Worm (Caenorhabditis elegans) whole organism, L4 larva: Measurements from ENCODE around the gene F44E5.5.

Experiments used
- F10B5.3 ChIP-seq: sonication (generic microtip); optimal IDR thresholded peaks from 2 replicates; lab custom pipeline; 2016; ENCODE audit warnings: mild to moderate bottlenecking, missing genetic modification characterization, missing compliant biosample characterization
- F26F4.8 ChIP-seq: fragments of 200-800 bp; sonication (Bioruptor generic); conservative IDR thresholded peaks from 2 replicates; pipeline ENCODE4 v1.3.6; 2022; ENCODE audit warnings: missing genetic modification characterization, missing compliant biosample characterization
- R02D3.7 ChIP-seq: fragments of 150-350 bp; sonication (generic microtip); optimal IDR thresholded peaks from 3 replicates; lab custom pipeline; 2014; ENCODE audit warnings: missing biosample characterization, missing genetic modification characterization
- T20F7.1 ChIP-seq: fragments of 200-800 bp; sonication (Bioruptor generic); optimal IDR thresholded peaks from 2 replicates; lab custom pipeline; 2018; ENCODE audit warnings: mild to moderate bottlenecking, missing genetic modification characterization, missing compliant biosample characterization
- ZK337.2 ChIP-seq: fragments of 200-800 bp; sonication (Bioruptor generic); IDR thresholded peaks from 2 replicates; pipeline ENCODE4 v1.3.6; 2022; ENCODE audit warnings: missing genetic modification reagents, missing genetic modification characterization, missing compliant biosample characterization
- aha-1 ChIP-seq: fragments of 150-350 bp; peaks from one replicate; lab custom pipeline; 2014; ENCODE audit warnings: missing biosample characterization, missing genetic modification characterization
- ceh-28 ChIP-seq: fragments of 150-350 bp; optimal IDR thresholded peaks from 2 replicates; lab custom pipeline; 2014; ENCODE audit warnings: missing biosample characterization, missing genetic modification reagents, missing genetic modification characterization
- ceh-62 ChIP-seq: sonication (generic microtip); optimal IDR thresholded peaks from 2 replicates; lab custom pipeline; 2017; ENCODE audit warnings: missing biosample characterization, missing genetic modification characterization
- ceh-82 ChIP-seq: sonication (generic microtip); optimal IDR thresholded peaks from 2 replicates; lab custom pipeline; 2017; ENCODE audit warnings: missing biosample characterization, missing genetic modification characterization
- cey-2 ChIP-seq: sonication (generic microtip); optimal IDR thresholded peaks from 3 replicates; lab custom pipeline; 2017; ENCODE audit warnings: missing genetic modification characterization, mild to moderate bottlenecking, missing compliant biosample characterization, antibody characterized with exemption, borderline replicate concordance; ENCODE audit not compliant: insufficient read depth
- daf-16 ChIP-seq, 3 experiments: sonication (generic microtip); optimal IDR thresholded peaks; 2 replicates each; lab custom pipeline; 2016 to 2017; ENCODE audit warnings: missing genetic modification characterization in 3 of 3, missing genetic modification reagents in 3 of 3, mild to moderate bottlenecking in 2 of 3, missing compliant biosample characterization in 2 of 3, missing biosample characterization in 1 of 3, moderate library complexity in 1 of 3
- dmd-6 ChIP-seq: fragments of 200-800 bp; sonication (Bioruptor generic); IDR thresholded peaks from 2 replicates; pipeline ENCODE4 v1.3.6; 2022; ENCODE audit warnings: missing genetic modification reagents, missing genetic modification characterization, missing compliant biosample characterization
- dmd-9 ChIP-seq: fragments of 200-800 bp; sonication (Bioruptor generic); IDR thresholded peaks from 2 replicates; pipeline ENCODE4 v1.3.6; 2022; ENCODE audit warnings: missing genetic modification reagents, missing genetic modification characterization, missing compliant biosample characterization
- duxl-1 ChIP-seq: sonication (generic microtip); optimal IDR thresholded peaks from 2 replicates; lab custom pipeline; 2016; ENCODE audit warnings: mild to moderate bottlenecking, missing genetic modification characterization, moderate library complexity, missing compliant biosample characterization; ENCODE audit not compliant: poor library complexity
- dve-1 ChIP-seq: sonication (generic microtip); optimal IDR thresholded peaks from 2 replicates; lab custom pipeline; 2017; ENCODE audit warnings: antibody characterized with exemption, mild to moderate bottlenecking, missing genetic modification characterization, missing compliant biosample characterization; ENCODE audit not compliant: insufficient read depth
- egl-27 ChIP-seq: sonication (generic microtip); optimal IDR thresholded peaks from 3 replicates; lab custom pipeline; 2017; ENCODE audit warnings: missing biosample characterization, missing genetic modification reagents, missing genetic modification characterization
- fos-1 ChIP-seq: fragments of 150-350 bp; optimal IDR thresholded peaks from 2 replicates; lab custom pipeline; 2014; ENCODE audit warnings: missing biosample characterization, missing genetic modification characterization
- gei-8 ChIP-seq: fragments of 200-800 bp; sonication (Bioruptor generic); optimal IDR thresholded peaks from 2 replicates; lab custom pipeline; 2018; ENCODE audit warnings: mild to moderate bottlenecking, missing genetic modification characterization, missing compliant biosample characterization
- hlh-11 ChIP-seq: fragments of 200-800 bp; sonication (Bioruptor generic); optimal IDR thresholded peaks from 2 replicates; lab custom pipeline; 2018; ENCODE audit warnings: mild to moderate bottlenecking, missing genetic modification characterization, missing compliant biosample characterization
- lin-1 ChIP-seq: fragments of 200-800 bp; sonication (Bioruptor generic); IDR thresholded peaks from 2 replicates; pipeline ENCODE4 v1.3.6; 2022; ENCODE audit warnings: missing genetic modification reagents, missing genetic modification characterization, missing compliant biosample characterization
- lir-3 ChIP-seq: sonication (generic microtip); optimal IDR thresholded peaks from 2 replicates; lab custom pipeline; 2016; ENCODE audit warnings: mild to moderate bottlenecking, missing genetic modification characterization, missing compliant biosample characterization
- madf-5 ChIP-seq, 2 experiments: fragments of 200-800 bp; sonication (Bioruptor generic); IDR thresholded peaks; 2 replicates each; pipeline ENCODE4 v1.3.6; 2022; ENCODE audit warnings: missing compliant biosample characterization in 2 of 2, missing genetic modification characterization in 2 of 2
- madf-9 ChIP-seq: fragments of 200-800 bp; sonication (Bioruptor generic); conservative IDR thresholded peaks from 2 replicates; pipeline ENCODE4 v1.3.6; 2022; ENCODE audit warnings: missing genetic modification reagents, missing genetic modification characterization, missing compliant biosample characterization
- mep-1 ChIP-seq: fragments of 150-350 bp; sonication (generic microtip); optimal IDR thresholded peaks from 3 replicates; lab custom pipeline; 2014; ENCODE audit warnings: missing biosample characterization, missing genetic modification characterization
- mes-2 ChIP-seq: sonication (generic microtip); optimal IDR thresholded peaks from 2 replicates; lab custom pipeline; 2016; ENCODE audit warnings: missing genotype, mild to moderate bottlenecking, missing genetic modification characterization, missing compliant biosample characterization; ENCODE audit not compliant: poor library complexity, severe bottlenecking
- mxl-2 ChIP-seq: fragments of 200-800 bp; sonication (Bioruptor generic); conservative IDR thresholded peaks from 2 replicates; pipeline ENCODE4 v1.3.6; 2022; ENCODE audit warnings: missing genetic modification reagents, missing genetic modification characterization, missing compliant biosample characterization
- nhr-102 ChIP-seq: sonication (generic microtip); optimal IDR thresholded peaks from 2 replicates; lab custom pipeline; 2016; ENCODE audit warnings: mild to moderate bottlenecking, missing genetic modification characterization, moderate library complexity, missing compliant biosample characterization
- nhr-11 ChIP-seq: fragments of 150-350 bp; optimal IDR thresholded peaks from 2 replicates; lab custom pipeline; 2014; ENCODE audit warnings: missing biosample characterization, missing genetic modification characterization
- nhr-111 ChIP-seq: fragments of 200-800 bp; sonication (Bioruptor generic); optimal IDR thresholded peaks from 2 replicates; lab custom pipeline; 2018; ENCODE audit warnings: mild to moderate bottlenecking, missing genetic modification characterization, missing compliant biosample characterization
- nhr-237 ChIP-seq: sonication (generic microtip); optimal IDR thresholded peaks from 2 replicates; lab custom pipeline; 2017; ENCODE audit warnings: missing biosample characterization, missing genetic modification characterization
- nhr-28 ChIP-seq: fragments of 150-350 bp; optimal IDR thresholded peaks from 2 replicates; lab custom pipeline; 2014; ENCODE audit warnings: missing biosample characterization, missing genetic modification characterization
- nhr-41 ChIP-seq: fragments of 200-800 bp; sonication (Bioruptor generic); IDR thresholded peaks from 2 replicates; pipeline ENCODE4 v1.3.6; 2022; ENCODE audit warnings: missing genetic modification reagents, missing genetic modification characterization, missing compliant biosample characterization
- sdz-12 ChIP-seq: fragments of 200-800 bp; sonication (Bioruptor generic); optimal IDR thresholded peaks from 2 replicates; lab custom pipeline; 2018; ENCODE audit warnings: mild to moderate bottlenecking, missing genetic modification characterization, missing compliant biosample characterization
- set-16 ChIP-seq: fragments of 200-800 bp; sonication (Bioruptor generic); IDR thresholded peaks from 2 replicates; pipeline ENCODE4 v1.3.6; 2022; ENCODE audit warnings: missing genetic modification reagents, missing genetic modification characterization, missing compliant biosample characterization
- skn-1 ChIP-seq: fragments of 150-350 bp; optimal IDR thresholded peaks from 2 replicates; lab custom pipeline; 2014; ENCODE audit warnings: missing biosample characterization, missing genetic modification characterization
- snpc-1.2 ChIP-seq: fragments of 200-800 bp; sonication (Bioruptor generic); IDR thresholded peaks from 2 replicates; pipeline ENCODE4 v1.3.6; 2022; ENCODE audit warnings: missing genetic modification reagents, missing genetic modification characterization, missing compliant biosample characterization
- spr-1 ChIP-seq: sonication (generic microtip); optimal IDR thresholded peaks from 2 replicates; lab custom pipeline; 2016; ENCODE audit warnings: mild to moderate bottlenecking, missing genetic modification characterization, missing compliant biosample characterization
- tag-97 ChIP-seq: fragments of 200-800 bp; sonication (Bioruptor generic); IDR thresholded peaks from 2 replicates; pipeline ENCODE4 v1.3.6; 2022; ENCODE audit warnings: missing genetic modification characterization, missing compliant biosample characterization
- unc-130 ChIP-seq: sonication (generic microtip); optimal IDR thresholded peaks from 2 replicates; lab custom pipeline; 2016; ENCODE audit warnings: missing genetic modification reagents, missing genetic modification characterization, missing compliant biosample characterization
- unc-39 ChIP-seq: sonication (generic microtip); optimal IDR thresholded peaks from 2 replicates; lab custom pipeline; 2017; ENCODE audit warnings: missing biosample characterization, missing genetic modification characterization
- unc-62 ChIP-seq, 3 experiments: fragments of 150-350 bp in 1 of 3; sonication (generic microtip); optimal IDR thresholded peaks in 2 of 3; peaks in 1 of 3; 1 replicate in 1 of 3; 2 replicates in 2 of 3; lab custom pipeline; 2014 to 2017; ENCODE audit warnings: missing biosample characterization in 3 of 3, missing genetic modification characterization in 3 of 3, missing genetic modification reagents in 3 of 3, missing genotype in 1 of 3
- vab-7 ChIP-seq: fragments of 200-800 bp; sonication (Bioruptor generic); IDR thresholded peaks from 2 replicates; pipeline ENCODE4 v1.3.6; 2022; ENCODE audit warnings: missing genetic modification reagents, missing genetic modification characterization, missing compliant biosample characterization
- zfp-3 ChIP-seq: fragments of 200-800 bp; sonication (Bioruptor generic); conservative IDR thresholded peaks from 2 replicates; pipeline ENCODE4 v1.3.6; 2022; ENCODE audit warnings: missing genetic modification reagents, missing genetic modification characterization, missing compliant biosample characterization
- zip-11 ChIP-seq: fragments of 200-800 bp; sonication (Bioruptor generic); IDR thresholded peaks from 2 replicates; pipeline ENCODE4 v1.3.6; 2022; ENCODE audit warnings: missing genetic modification characterization, missing compliant biosample characterization
- zip-2 ChIP-seq: fragments of 150-350 bp; optimal IDR thresholded peaks from 2 replicates; lab custom pipeline; 2014; ENCODE audit warnings: missing biosample characterization, missing genetic modification characterization
- ztf-11 ChIP-seq: fragments of 150-350 bp; optimal IDR thresholded peaks from 2 replicates; lab custom pipeline; 2014; ENCODE audit warnings: missing biosample characterization, missing genetic modification characterization
- ztf-7 ChIP-seq: fragments of 150-350 bp; optimal IDR thresholded peaks from 2 replicates; lab custom pipeline; 2014; ENCODE audit warnings: missing biosample characterization, missing genetic modification characterization

Gene F44E5.5

DNA sequence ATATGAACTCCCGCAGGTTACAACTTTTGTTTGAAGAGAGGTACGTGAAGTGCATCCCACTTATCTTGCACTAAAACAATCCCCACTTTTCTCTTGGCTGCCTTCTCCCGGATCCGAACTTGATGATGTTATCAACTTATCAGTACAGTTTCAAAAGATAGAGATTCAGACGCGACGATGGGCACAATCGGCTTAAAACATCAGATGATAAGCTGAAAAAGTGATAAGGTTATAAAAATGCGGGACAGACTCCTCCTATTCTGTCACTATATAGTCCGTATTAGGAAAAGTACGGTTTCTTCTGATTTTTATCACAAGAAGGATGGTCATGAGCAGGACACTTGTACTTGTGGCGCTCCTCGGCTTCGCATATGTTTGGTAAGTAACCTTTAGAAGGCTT lies 20.3 kb upstream of the F44E5.5 start, which contains the start of gene ctsa-1.2 (continued):
- TF ChIP-seq F26F4.8 (GFP tag; lab: Robert Waterston, UW) (no peak), ceh-62 (tag; lab: Kevin White, UChicago) (no peak), lir-3 (tag; lab: Kevin White, UChicago) (no peak), F10B5.3 (no peak), dmd-6 (GFP tag; lab: Robert Waterston, UW) (peak; percentile 78), unc-39 (tag; lab: Kevin White, UChicago) (no peak), zfp-3 (no peak), unc-130 (GFP tag; lab: Kevin White, UChicago) (no peak), fos-1 (tag; lab: Kevin White, UChicago) (no peak), dmd-9 (GFP tag; lab: Robert Waterston, UW) (no peak), gei-8 (GFP tag; lab: Kevin White, UChicago) (no peak), nhr-28 (tag; lab: Kevin White, UChicago) (peak; percentile 74), madf-9 (no peak), nhr-11 (tag; lab: Kevin White, UChicago) (no peak), hlh-11 (tag; lab: Kevin White, UChicago) (peak; percentile 59), vab-7 (GFP tag; lab: Robert Waterston, UW) (no peak), daf-16 (GFP tag; optimal IDR thresholded peaks at IDR 0.05; lab: Kevin White, UChicago) (no peak), daf-16 (tag; optimal IDR thresholded peaks at IDR 0.05; lab: Kevin White, UChicago) (no peak), ZK337.2 (no peak), ztf-11 (tag; lab: Kevin White, UChicago) (no peak), dve-1 (tag; lab: Kevin White, UChicago) (peak; percentile 38), aha-1 (peak; percentile 41), zip-2 (tag; lab: Kevin White, UChicago) (no peak)

DNA sequence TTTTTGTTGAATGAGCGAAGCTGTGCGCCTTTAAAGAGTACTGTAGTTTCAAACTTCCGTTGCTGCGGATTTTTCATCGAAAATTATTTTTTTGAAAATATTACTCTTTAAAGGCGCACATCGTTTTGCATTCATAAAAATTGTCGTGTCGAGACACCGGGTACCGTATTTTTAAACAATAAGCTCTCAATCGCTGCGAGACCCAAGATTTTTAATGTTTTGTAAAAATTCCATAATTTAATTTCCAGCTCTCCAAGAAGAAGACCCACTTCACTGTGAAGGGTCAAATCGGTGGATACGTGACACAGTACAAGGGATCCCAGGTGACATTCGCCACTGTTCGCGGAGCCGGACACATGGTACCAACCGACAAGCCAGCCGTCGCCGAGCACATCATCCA lies 17.1 kb upstream of the F44E5.5 start:
- no peak for TF ChIP-seq mes-2 (tag; lab: Kevin White, UChicago)
- no peak for TF ChIP-seq egl-27
- TF ChIP-seq tag-97 (GFP tag; lab: Robert Waterston, UW) = no peak
- peak; percentile 22 for TF ChIP-seq spr-1 (tag; lab: Kevin White, UChicago)
- no peak for TF ChIP-seq zip-11
- no peak for TF ChIP-seq nhr-102 (tag; lab: Kevin White, UChicago)
- TF ChIP-seq ceh-82 (tag; lab: Kevin White, UChicago) = no peak
- peak in 1 of 2 experiments; percentile 94 for TF ChIP-seq unc-62 (GFP tag; optimal IDR thresholded peaks at IDR 0.05 in 1 of 2; lab: Kevin White, UChicago)
- TF ChIP-seq unc-62 (tag; optimal IDR thresholded peaks at IDR 0.05; lab: Kevin White, UChicago) = no peak
- TF ChIP-seq nhr-41 (GFP tag; lab: Robert Waterston, UW) = no peak
- no peak for TF ChIP-seq mxl-2 (GFP tag; lab: Robert Waterston, UW)
- no peak for TF ChIP-seq cey-2 (tag; lab: Kevin White, UChicago)
- no peak for TF ChIP-seq ztf-7 (tag; lab: Kevin White, UChicago)
- no peak for TF ChIP-seq skn-1 (tag; lab: Kevin White, UChicago)

DNA sequence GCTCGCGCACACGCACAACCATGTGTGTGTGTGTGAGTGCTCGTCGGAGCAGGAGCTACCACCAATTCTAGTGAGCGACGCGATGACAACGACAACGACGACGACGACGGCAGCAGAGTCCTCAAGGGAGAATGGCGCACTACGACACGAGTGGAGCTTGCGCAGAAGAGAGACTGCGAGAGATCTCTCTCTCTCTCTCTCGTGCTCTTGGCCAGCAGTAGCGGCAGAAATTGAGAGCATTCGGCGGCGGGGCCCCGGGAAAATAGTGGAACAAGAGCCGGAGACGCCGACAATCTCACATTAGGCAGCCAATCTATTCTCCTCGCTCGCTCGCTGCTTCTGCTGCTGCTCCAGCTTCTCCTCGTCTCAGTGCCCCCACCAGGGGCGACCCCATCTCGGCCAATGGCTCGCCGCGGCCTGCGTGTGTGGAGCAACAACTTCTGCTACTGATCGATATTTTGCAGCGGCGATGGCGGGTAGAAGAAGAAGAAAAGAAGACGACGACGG lies 12.6 kb upstream of the F44E5.5 start:
- TF ChIP-seq nhr-237 (no peak), fos-1 (tag; lab: Kevin White, UChicago) (no peak), duxl-1 (tag; lab: Kevin White, UChicago) (no peak), unc-39 (tag; lab: Kevin White, UChicago) (no peak), sdz-12 (GFP tag; lab: Kevin White, UChicago) (no peak), ZK337.2 (no peak), nhr-111 (GFP tag; lab: Kevin White, UChicago) (no peak), lin-1 (GFP tag; lab: Robert Waterston, UW) (no peak), mes-2 (tag; lab: Kevin White, UChicago) (peak; percentile 64), snpc-1.2 (GFP tag; lab: Robert Waterston, UW) (no peak), daf-16 (GFP tag; optimal IDR thresholded peaks at IDR 0.05; lab: Kevin White, UChicago) (peak in 1 of 2 experiments; percentile 9), daf-16 (tag; optimal IDR thresholded peaks at IDR 0.05; lab: Kevin White, UChicago) (no peak), R02D3.7 (tag; lab: Kevin White, UChicago) (no peak), madf-5 (GFP tag; IDR thresholded peaks at IDR 0.05; lab: Robert Waterston, UW) (0 out of 4 replicates have a peak, but pooled peaks of 1 of the 2 experiments have one; percentile 16), set-16 (peak; percentile 99), nhr-41 (GFP tag; lab: Robert Waterston, UW) (no peak), lir-3 (tag; lab: Kevin White, UChicago) (no peak), mep-1 (peak; percentile 82), T20F7.1 (GFP tag; lab: Kevin White, UChicago) (peak; percentile 56), ceh-28 (tag; lab: Kevin White, UChicago) (peak; percentile 54)
